Worm (Caenorhabditis elegans): ENCODE measurements around the gene T11F9.21.

Gene T11F9.21

ce11 chrV:11536667-11537066 is 44.1 kb downstream of the T11F9.21 start:
- TF ChIP-seq unc-62 (GFP tag; optimal IDR thresholded peaks at IDR 0.05) = no peak

- TF ChIP-seq unc-62 (GFP tag; optimal IDR thresholded peaks at IDR 0.05) = no peak
Measured at ce11 chrV:11539502-11539901, 46.9 kb downstream of the T11F9.21 start.

- TF ChIP-seq unc-62 (GFP tag; optimal IDR thresholded peaks at IDR 0.05) = no peak
Measured at ce11 chrV:11541284-11541683, 48.7 kb downstream of the T11F9.21 start.
